Worm (Caenorhabditis elegans) whole organism, midembryonic: Measurements from ENCODE around the gene T09A5.15.

Experiments used
- T22C8.4 ChIP-seq: fragments of 200-800 bp; sonication (Bioruptor generic); IDR thresholded peaks from 2 replicates; pipeline ENCODE4 v1.3.6; 2022; ENCODE audit warnings: missing genetic modification characterization, missing compliant biosample characterization
- cog-1 ChIP-seq: sonication (generic microtip); optimal IDR thresholded peaks from 2 replicates; lab custom pipeline; 2016; ENCODE audit warnings: missing genetic modification characterization, missing compliant biosample characterization
- flt-1 ChIP-seq: fragments of 200-800 bp; sonication (Bioruptor generic); IDR thresholded peaks from 2 replicates; pipeline ENCODE4 v1.3.6; 2022; ENCODE audit warnings: missing genetic modification characterization, missing compliant biosample characterization
- klf-2 ChIP-seq: fragments of 200-800 bp; sonication (Bioruptor generic); conservative IDR thresholded peaks from 2 replicates; pipeline ENCODE4 v1.3.6; 2022; ENCODE audit warnings: missing genetic modification reagents, missing genetic modification characterization, missing compliant biosample characterization
- ref-1 ChIP-seq: fragments of 200-800 bp; sonication (Bioruptor generic); conservative IDR thresholded peaks from 2 replicates; pipeline ENCODE4 v1.3.6; 2022; ENCODE audit warnings: missing genetic modification reagents, missing genetic modification characterization, missing compliant biosample characterization
- tab-1 ChIP-seq: fragments of 200-800 bp; sonication (Bioruptor generic); IDR thresholded peaks from 2 replicates; pipeline ENCODE4 v1.3.6; 2022; ENCODE audit warnings: missing genetic modification characterization, missing compliant biosample characterization
- ztf-23 ChIP-seq: fragments of 200-800 bp; sonication (Bioruptor generic); IDR thresholded peaks from 2 replicates; pipeline ENCODE4 v1.3.6; 2022; ENCODE audit warnings: missing genetic modification reagents, missing genetic modification characterization, missing compliant biosample characterization
- ztf-29 ChIP-seq: fragments of 200-800 bp; sonication (Bioruptor generic); IDR thresholded peaks from 2 replicates; pipeline ENCODE4 v1.3.6; 2022; ENCODE audit warnings: missing genetic modification reagents, missing genetic modification characterization, missing compliant biosample characterization

The T09A5.15 gene

ce11 chrII:7907539-7907997, 49.8 kb downstream of the T09A5.15 start, which contains the start of gene best-23:
best-23 (minus strand) TSS chrII:7907589.
- TF ChIP-seq tab-1 = no peak
- no peak for TF ChIP-seq klf-2
- no peak for TF ChIP-seq cog-1 (tag; lab: Kevin White, UChicago)
- no peak for TF ChIP-seq flt-1 (GFP tag; lab: Robert Waterston, UW)
- TF ChIP-seq ztf-23 (GFP tag; lab: Robert Waterston, UW) = no peak
- TF ChIP-seq ztf-29 (GFP tag; lab: Robert Waterston, UW) = no peak
- TF ChIP-seq T22C8.4 (GFP tag; lab: Robert Waterston, UW) = no peak
- TF ChIP-seq ref-1 (GFP tag; lab: Robert Waterston, UW) = no peak
